Worm (Caenorhabditis elegans) whole organism, L3 larva: ENCODE data around the gene vps-54.
A peak's percentile ranks its signal among the peaks of the same experiment; 100 is the strongest.

Experiments
- R02D3.7 ChIP-seq: fragments of 150-350 bp; optimal IDR thresholded peaks from 2 replicates; lab custom pipeline; 2014; ENCODE audit warnings: missing biosample characterization, missing genetic modification characterization
- aly-2 ChIP-seq: fragments of 150-350 bp; optimal IDR thresholded peaks from 2 replicates; lab custom pipeline; 2014; ENCODE audit warnings: missing biosample characterization, missing genetic modification characterization
- ama-1 ChIP-seq: fragments of 150-350 bp; optimal IDR thresholded peaks from 2 replicates; lab custom pipeline; 2018
- ceh-16 ChIP-seq: sonication (generic microtip); optimal IDR thresholded peaks from 2 replicates; lab custom pipeline; 2017; ENCODE audit warnings: missing biosample characterization, missing genetic modification characterization
- ceh-28 ChIP-seq: fragments of 150-350 bp; optimal IDR thresholded peaks from 2 replicates; lab custom pipeline; 2014; ENCODE audit warnings: missing biosample characterization, missing genetic modification reagents, missing genetic modification characterization
- egl-27 ChIP-seq: sonication (generic microtip); optimal IDR thresholded peaks from 4 replicates; lab custom pipeline; 2017; ENCODE audit warnings: missing biosample characterization, missing genetic modification reagents, missing genetic modification characterization
- egl-5 ChIP-seq: fragments of 150-350 bp; optimal IDR thresholded peaks from 2 replicates; lab custom pipeline; 2017; ENCODE audit warnings: missing biosample characterization, missing genetic modification reagents, missing genetic modification characterization, inconsistent platforms
- elt-1 ChIP-seq: fragments of 150-350 bp; optimal IDR thresholded peaks from 2 replicates; lab custom pipeline; 2014; ENCODE audit warnings: missing biosample characterization, missing genetic modification characterization
- elt-2 ChIP-seq: sonication (generic microtip); optimal IDR thresholded peaks from 2 replicates; lab custom pipeline; 2016; ENCODE audit warnings: missing genetic modification reagents, mild to moderate bottlenecking, missing genetic modification characterization, missing compliant biosample characterization
- elt-3 ChIP-seq, 3 experiments: fragments of 150-350 bp in 1 of 3; sonication (generic microtip) in 2 of 3; optimal IDR thresholded peaks; 2 replicates in 2 of 3; 4 replicates in 1 of 3; lab custom pipeline; 2014 to 2017; ENCODE audit warnings: missing biosample characterization in 3 of 3, missing genetic modification characterization in 3 of 3
- fkh-10 ChIP-seq: sonication (generic microtip); optimal IDR thresholded peaks from 2 replicates; lab custom pipeline; 2017; ENCODE audit warnings: missing biosample characterization, missing genetic modification reagents, missing genetic modification characterization
- fkh-2 ChIP-seq: fragments of 150-350 bp; optimal IDR thresholded peaks from 2 replicates; lab custom pipeline; 2014; ENCODE audit warnings: missing biosample characterization, missing genetic modification reagents, missing genetic modification characterization
- fos-1 ChIP-seq: fragments of 150-350 bp; optimal IDR thresholded peaks from 2 replicates; lab custom pipeline; 2014; ENCODE audit warnings: missing biosample characterization, missing genetic modification characterization
- hmg-11 ChIP-seq: sonication (generic microtip); optimal IDR thresholded peaks from 2 replicates; lab custom pipeline; 2016; ENCODE audit warnings: missing genetic modification characterization, missing compliant biosample characterization
- lin-15B ChIP-seq: fragments of 150-350 bp; optimal IDR thresholded peaks from 2 replicates; lab custom pipeline; 2014; ENCODE audit warnings: missing biosample characterization, missing genetic modification characterization
- mml-1 ChIP-seq: fragments of 150-350 bp; sonication (generic microtip); optimal IDR thresholded peaks from 3 replicates; lab custom pipeline; 2014; ENCODE audit warnings: missing biosample characterization, missing genetic modification characterization
- nfya-1 ChIP-seq: sonication (generic microtip); optimal IDR thresholded peaks from 2 replicates; lab custom pipeline; 2017; ENCODE audit warnings: missing genetic modification characterization, mild to moderate bottlenecking, missing compliant biosample characterization, antibody characterized with exemption, moderate library complexity; ENCODE audit not compliant: insufficient read depth
- nhr-11 ChIP-seq: fragments of 150-350 bp; optimal IDR thresholded peaks from 2 replicates; lab custom pipeline; 2014; ENCODE audit warnings: missing biosample characterization, missing genetic modification characterization
- nhr-12 ChIP-seq: fragments of 150-350 bp; optimal IDR thresholded peaks from 2 replicates; lab custom pipeline; 2014; ENCODE audit warnings: missing biosample characterization, missing genetic modification characterization
- nhr-237 ChIP-seq: fragments of 150-350 bp; optimal IDR thresholded peaks from 2 replicates; lab custom pipeline; 2014; ENCODE audit warnings: missing biosample characterization, missing genetic modification characterization
- nhr-25 ChIP-seq: sonication (generic microtip); optimal IDR thresholded peaks from 2 replicates; lab custom pipeline; 2017; ENCODE audit warnings: missing biosample characterization, missing genetic modification characterization
- nhr-28 ChIP-seq: fragments of 150-350 bp; optimal IDR thresholded peaks from 2 replicates; lab custom pipeline; 2014; ENCODE audit warnings: missing biosample characterization, missing genetic modification characterization
- nhr-67 ChIP-seq: fragments of 150-350 bp; optimal IDR thresholded peaks from 2 replicates; lab custom pipeline; 2014; ENCODE audit warnings: missing biosample characterization, missing genetic modification characterization
- nhr-76 ChIP-seq: fragments of 150-350 bp; sonication (generic microtip); optimal IDR thresholded peaks from 5 replicates; lab custom pipeline; 2014; ENCODE audit warnings: missing biosample characterization, missing genetic modification characterization
- nhr-77 ChIP-seq: fragments of 150-350 bp; optimal IDR thresholded peaks from 2 replicates; lab custom pipeline; 2014; ENCODE audit warnings: missing biosample characterization, missing genetic modification characterization
- pha-4 ChIP-seq: fragments of 150-350 bp; optimal IDR thresholded peaks from 2 replicates; lab custom pipeline; 2014; ENCODE audit warnings: missing biosample characterization, missing genetic modification reagents, missing genetic modification characterization
- pqm-1 ChIP-seq: fragments of 150-350 bp; optimal IDR thresholded peaks from 2 replicates; lab custom pipeline; 2017; ENCODE audit warnings: missing biosample characterization, missing genetic modification characterization, inconsistent platforms
- skn-1 ChIP-seq: fragments of 150-350 bp; optimal IDR thresholded peaks from 2 replicates; lab custom pipeline; 2014; ENCODE audit warnings: missing biosample characterization, missing genetic modification characterization
- unc-39 ChIP-seq: sonication (generic microtip); optimal IDR thresholded peaks from 4 replicates; lab custom pipeline; 2017; ENCODE audit warnings: missing biosample characterization, missing genetic modification characterization
- unc-62 ChIP-seq: fragments of 150-350 bp; sonication (generic microtip); optimal IDR thresholded peaks from 4 replicates; lab custom pipeline; 2014; ENCODE audit warnings: missing biosample characterization, missing genetic modification reagents, missing genetic modification characterization
- zag-1 ChIP-seq: fragments of 150-350 bp; optimal IDR thresholded peaks from 2 replicates; lab custom pipeline; 2014; ENCODE audit warnings: missing biosample characterization, missing genetic modification characterization
- ztf-11 ChIP-seq: fragments of 150-350 bp; optimal IDR thresholded peaks from 2 replicates; lab custom pipeline; 2014; ENCODE audit warnings: missing biosample characterization, missing genetic modification characterization
- ztf-4 ChIP-seq: fragments of 150-350 bp; optimal IDR thresholded peaks from 2 replicates; lab custom pipeline; 2014; ENCODE audit warnings: missing biosample characterization, missing genetic modification characterization

vps-54 gene

DNA sequence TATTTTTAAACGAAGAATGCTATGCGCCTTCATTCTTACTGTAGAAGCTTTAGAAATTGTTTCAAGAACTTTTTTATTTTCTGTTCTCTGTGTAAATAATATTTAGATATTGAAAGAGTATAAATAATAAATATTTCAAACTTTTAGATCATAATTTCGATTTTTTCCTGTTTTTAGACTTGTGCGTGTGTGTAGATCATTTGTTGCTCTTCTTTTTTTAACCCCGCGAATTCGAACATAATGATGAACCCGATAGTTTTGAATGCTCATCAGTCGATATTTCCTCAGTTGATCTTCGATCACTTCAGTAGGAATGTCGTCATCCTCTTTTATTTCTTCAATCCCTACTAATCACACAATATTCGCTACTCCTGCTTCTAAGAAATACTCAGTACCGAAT lies 21.0 kb upstream of the vps-54 start, which contains the start of gene T21C9.13:
T21C9.13 (plus strand) TSS at position 33 of the 400 bp plus-strand sequence.
- TF ChIP-seq egl-27 (tag; lab: Kevin White, UChicago) (no peak), nhr-67 (tag; lab: Kevin White, UChicago) (no peak), fkh-2 (tag; lab: Kevin White, UChicago) (no peak), nhr-77 (no peak), nhr-25 (tag; lab: Kevin White, UChicago) (no peak), elt-3 (tag; optimal IDR thresholded peaks at IDR 0.05; lab: Kevin White, UChicago) (no peak), nfya-1 (tag; lab: Kevin White, UChicago) (no peak), fos-1 (tag; lab: Kevin White, UChicago) (no peak), ztf-11 (tag; lab: Kevin White, UChicago) (no peak), pqm-1 (tag; lab: Kevin White, UChicago) (no peak), elt-2 (tag; lab: Kevin White, UChicago) (no peak), nhr-11 (tag; lab: Kevin White, UChicago) (no peak), nhr-76 (tag; lab: Kevin White, UChicago) (no peak)

- TF ChIP-seq aly-2 (tag; lab: Kevin White, UChicago) (no peak), hmg-11 (tag; lab: Kevin White, UChicago) (no peak), skn-1 (no peak), nhr-28 (tag; lab: Kevin White, UChicago) (no peak), zag-1 (no peak), lin-15B (tag; lab: Kevin White, UChicago) (no peak)
- TF ChIP-seq, all 47 proteins: peak for 0
Observed at ce11 chrV:10594810-10595209, 18.6 kb upstream of the vps-54 start, which contains the start of gene T21C9.11. T21C9.11 (minus strand) TSS chrV:10594910.

DNA sequence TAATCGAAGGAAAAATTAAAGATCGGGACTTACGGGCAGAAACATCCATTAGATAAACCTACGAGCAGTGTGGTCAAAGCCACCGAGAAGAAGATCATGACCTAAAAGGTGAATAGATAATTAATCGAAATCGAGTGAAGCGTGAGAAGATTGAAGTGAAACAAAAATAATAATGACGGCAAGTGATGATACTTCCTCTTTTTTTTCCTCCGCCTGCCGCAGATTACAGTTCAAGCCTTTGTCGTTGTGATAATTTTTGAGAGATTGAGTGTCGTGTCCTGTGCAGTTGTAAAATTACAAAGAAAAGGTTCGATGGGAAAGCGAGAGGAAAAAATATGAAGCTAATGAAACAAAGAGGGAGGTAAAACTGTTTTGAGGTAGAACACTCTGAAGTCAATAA lies 16.3 kb upstream of the vps-54 start, which contains the start of gene T21C9.9:
T21C9.9 (minus strand) TSS at position 101 of the 400 bp plus-strand sequence.
- TF ChIP-seq nhr-11 (tag; lab: Kevin White, UChicago) (no peak), R02D3.7 (tag; lab: Kevin White, UChicago) (no peak), unc-62 (GFP tag; lab: Kevin White, UChicago) (no peak)

- TF ChIP-seq R02D3.7 (tag; lab: Kevin White, UChicago) (no peak), unc-39 (tag; lab: Kevin White, UChicago) (no peak), elt-2 (tag; lab: Kevin White, UChicago) (peak; percentile 70), unc-62 (GFP tag; lab: Kevin White, UChicago) (no peak), fkh-2 (tag; lab: Kevin White, UChicago) (no peak), ceh-28 (tag; lab: Kevin White, UChicago) (peak; percentile 37), elt-1 (tag; lab: Kevin White, UChicago) (no peak), pha-4 (tag; lab: Kevin White, UChicago) (peak; percentile 51), pqm-1 (tag; lab: Kevin White, UChicago) (peak; percentile 6)
Observed at ce11 chrV:10589774-10590528, 13.7 kb upstream of the vps-54 start, which contains the start of gene ttr-23. ttr-23 (minus strand) TSS chrV:10589860.

- TF ChIP-seq zag-1: no peak
- no peak for TF ChIP-seq nhr-237
- no peak for TF ChIP-seq ztf-11 (tag; lab: Kevin White, UChicago)
- TF ChIP-seq fkh-10 (GFP tag; lab: Kevin White, UChicago): no peak
- no peak for TF ChIP-seq nhr-76 (tag; lab: Kevin White, UChicago)
Observed at ce11 chrV:10588694-10589093, 12.5 kb upstream of the vps-54 start, which contains the start of gene srg-32. srg-32 (minus strand) TSS chrV:10588794.

DNA sequence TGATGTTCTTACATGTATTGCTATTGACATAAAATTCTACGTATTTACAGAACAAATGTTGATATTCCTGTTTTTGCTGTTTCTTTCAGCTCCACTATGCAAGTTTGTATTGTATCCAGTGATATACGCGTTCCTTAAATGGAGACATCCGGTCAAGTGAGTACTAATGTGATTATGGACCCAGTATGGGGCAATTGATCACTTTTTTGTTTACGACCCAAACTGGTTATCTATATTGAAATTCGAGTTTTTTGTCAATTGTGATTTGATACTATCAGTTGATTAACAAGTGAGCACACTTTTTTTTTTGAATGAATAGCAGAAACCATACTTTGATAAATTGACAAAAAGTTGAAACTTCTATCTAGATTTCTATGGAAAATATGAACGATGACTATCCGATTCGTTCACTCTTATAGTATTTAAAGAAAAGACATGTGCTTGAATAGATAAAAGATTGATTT lies 5.7 kb upstream of the vps-54 start, which contains the start of gene T21C9.6:
T21C9.6 (plus strand) TSS at position 51 of the 464 bp plus-strand sequence.
- TF ChIP-seq ceh-28 (tag; lab: Kevin White, UChicago) (no peak), nhr-77 (no peak), mml-1 (tag; lab: Kevin White, UChicago) (no peak), elt-2 (tag; lab: Kevin White, UChicago) (peak; percentile 52), egl-5 (no peak), ztf-4 (tag; lab: Kevin White, UChicago) (no peak), R02D3.7 (tag; lab: Kevin White, UChicago) (no peak), lin-15B (tag; lab: Kevin White, UChicago) (no peak), nhr-12 (tag; lab: Kevin White, UChicago) (no peak), pqm-1 (tag; lab: Kevin White, UChicago) (peak; percentile 26), ama-1 (lab: Kevin White, UChicago) (no peak), aly-2 (tag; lab: Kevin White, UChicago) (no peak), ceh-16 (tag; lab: Kevin White, UChicago) (no peak)
